Fruit fly (Drosophila melanogaster) whole organism, prepupa: ENCODE measurements around the gene CG7556.

ENCODE experiments used
- CG10669 ChIP-seq: fragments of 200-800 bp; sonication (Bioruptor generic); optimal IDR thresholded peaks from 3 replicates; lab custom pipeline; 2018; ENCODE audit warnings: missing biosample characterization, mild to moderate bottlenecking, missing genetic modification characterization, moderate library complexity
- CG11902 ChIP-seq: fragments of 200-800 bp; sonication (Bioruptor generic); optimal IDR thresholded peaks from 3 replicates; lab custom pipeline; 2016; ENCODE audit warnings: missing biosample characterization, missing genetic modification characterization
- CG4318 ChIP-seq: fragments of 200-800 bp; sonication (Bioruptor generic); optimal IDR thresholded peaks from 3 replicates; lab custom pipeline; 2017; ENCODE audit warnings: missing biosample characterization, mild to moderate bottlenecking, missing genetic modification characterization
- CG6854 ChIP-seq: fragments of 200-800 bp; sonication (Bioruptor generic); optimal IDR thresholded peaks from 2 replicates; lab custom pipeline; 2017; ENCODE audit warnings: missing biosample characterization, mild to moderate bottlenecking, missing genetic modification characterization
- CG8632 ChIP-seq: fragments of 200-800 bp; sonication (Bioruptor generic); optimal IDR thresholded peaks from 3 replicates; lab custom pipeline; 2016; ENCODE audit warnings: missing biosample characterization, missing genetic modification characterization
- Gug ChIP-seq: fragments of 200-800 bp; sonication (Bioruptor generic); IDR thresholded peaks from 2 replicates; pipeline ENCODE4 v1.3.6; 2022; ENCODE audit warnings: missing biosample characterization, missing genetic modification characterization
- Hr39 ChIP-seq: fragments of 200-800 bp; sonication (Bioruptor generic); optimal IDR thresholded peaks from 2 replicates; lab custom pipeline; 2016; ENCODE audit warnings: missing biosample characterization, missing genetic modification characterization
- Hr4 ChIP-seq: fragments of 200-800 bp; sonication (Bioruptor generic); optimal IDR thresholded peaks from 3 replicates; lab custom pipeline; 2016; ENCODE audit warnings: missing biosample characterization, missing genetic modification characterization
- Lpt ChIP-seq: fragments of 200-800 bp; sonication (Bioruptor generic); optimal IDR thresholded peaks from 3 replicates; lab custom pipeline; 2016; ENCODE audit warnings: missing biosample characterization, missing genetic modification characterization
- Sox102F ChIP-seq: fragments of 200-800 bp; sonication (Bioruptor generic); optimal IDR thresholded peaks from 2 replicates; lab custom pipeline; 2016; ENCODE audit warnings: missing biosample characterization, mild to moderate bottlenecking, missing genetic modification characterization
- Sox14 ChIP-seq: fragments of 200-800 bp; sonication (Bioruptor generic); optimal IDR thresholded peaks from 3 replicates; lab custom pipeline; 2016; ENCODE audit warnings: missing biosample characterization, missing genetic modification characterization
- acj6 ChIP-seq: fragments of 200-800 bp; sonication (Bioruptor generic); optimal IDR thresholded peaks from 3 replicates; lab custom pipeline; 2016; ENCODE audit warnings: missing biosample characterization, missing genetic modification characterization
- dac ChIP-seq: fragments of 200-800 bp; sonication (Bioruptor generic); optimal IDR thresholded peaks from 2 replicates; lab custom pipeline; 2017; ENCODE audit warnings: missing biosample characterization, mild to moderate bottlenecking, missing genetic modification characterization

DNA sequence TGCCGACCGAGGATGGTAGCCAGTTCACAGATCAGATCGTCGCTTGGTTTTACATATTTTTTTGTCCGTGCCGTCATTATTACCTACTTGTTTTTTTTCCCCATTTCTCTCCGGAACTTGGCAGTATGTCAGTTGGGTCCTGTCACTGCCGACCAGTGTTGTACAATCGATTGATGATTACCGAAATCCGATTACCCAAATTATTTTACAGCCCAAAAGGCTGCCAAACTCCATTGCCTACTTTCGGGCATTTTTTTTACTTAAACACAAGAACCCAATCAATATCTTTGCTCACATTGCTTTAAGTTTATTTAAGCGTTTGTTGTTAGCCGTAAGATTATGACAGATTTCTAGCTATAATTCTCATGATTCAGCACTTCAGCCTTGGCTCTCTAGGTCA lies 8.8 kb downstream of the CG7556 start, which contains the start of gene Inx5:
- TF ChIP-seq Hr4 (no peak), Lpt (GFP tag; lab: Kevin White, UChicago) (no peak), CG11902 (GFP tag; lab: Kevin White, UChicago) (no peak), Sox14 (GFP tag; lab: Kevin White, UChicago) (no peak), Sox102F (GFP tag; lab: Kevin White, UChicago) (no peak), dac (GFP tag; lab: Kevin White, UChicago) (no peak), Hr39 (GFP tag; lab: Kevin White, UChicago) (no peak), Gug (GFP tag; lab: Robert Waterston, UW) (no peak), acj6 (no peak), CG10669 (no peak), CG8632 (GFP tag; lab: Kevin White, UChicago) (no peak), CG4318 (GFP tag; lab: Kevin White, UChicago) (no peak), CG6854 (GFP tag; lab: Kevin White, UChicago) (no peak)
